Worm (Caenorhabditis elegans): Measurements from ENCODE around the gene K07E1.1.

Gene K07E1.1

ce11 chrII:4557487-4557886 is 6.6 kb downstream of the K07E1.1 start, which contains the start of gene M03A1.3:
Gene M03A1.3, plus strand, starts transcription at chrII:4557787.
- TF ChIP-seq lin-39 (tag; optimal IDR thresholded peaks at IDR 0.05) = no peak
- TF ChIP-seq alr-1 (tag; optimal IDR thresholded peaks at IDR 0.05; ENCODE audit: borderline replicate concordance) = no peak
- TF ChIP-seq unc-86 (tag; optimal IDR thresholded peaks at IDR 0.05) = no peak
- TF ChIP-seq unc-62 (GFP tag; optimal IDR thresholded peaks at IDR 0.05) = no peak

- TF ChIP-seq rnt-1 (tag; optimal IDR thresholded peaks at IDR 0.05) (peak; percentile 10), nhr-20 (tag; optimal IDR thresholded peaks at IDR 0.05) (peak; percentile 19), ceh-88 (GFP tag; IDR thresholded peaks at IDR 0.05) (no peak), lin-14 (GFP tag; optimal IDR thresholded peaks at IDR 0.05) (peak; percentile 26), C04F5.9 (tag; optimal IDR thresholded peaks at IDR 0.05) (no peak), nhr-12 (tag; optimal IDR thresholded peaks at IDR 0.05) (no peak), nhr-71 (tag; optimal IDR thresholded peaks at IDR 0.05) (no peak), blmp-1 (tag; optimal IDR thresholded peaks at IDR 0.05) (peak; percentile 35), snu-23 (GFP tag; optimal IDR thresholded peaks at IDR 0.05) (peak; percentile 4), pax-3 (tag; optimal IDR thresholded peaks at IDR 0.05) (no peak), nhr-85 (tag) (peak; percentile 83), F16B12.6 (tag; optimal IDR thresholded peaks at IDR 0.05) (no peak)
Measured at ce11 chrII:4560068-4560467, 9.2 kb downstream of the K07E1.1 start, which contains the start of gene M03A1.8. Gene M03A1.8, plus strand, starts transcription at chrII:4560336.

ce11 chrII:4562503-4563000 is 11.7 kb downstream of the K07E1.1 start, which contains the start of gene dao-2:
Gene dao-2, plus strand, starts transcription at chrII:4562950.
- TF ChIP-seq efl-1 (optimal IDR thresholded peaks at IDR 0.05) = no peak
- peak in 1 of 2 experiments; percentile 59 for TF ChIP-seq efl-1 (GFP tag; optimal IDR thresholded peaks at IDR 0.05 in 1 of 2)
- peak; percentile 68 for TF ChIP-seq blmp-1 (tag; optimal IDR thresholded peaks at IDR 0.05)
- no peak for TF ChIP-seq ztf-4 (tag; optimal IDR thresholded peaks at IDR 0.05)
- TF ChIP-seq elt-3 (tag; optimal IDR thresholded peaks at IDR 0.05) = peak in 2 of 6 experiments; percentile 50 to 60

- TF ChIP-seq ceh-82 (tag; optimal IDR thresholded peaks at IDR 0.05) = no peak
- TF ChIP-seq elt-2 (tag; optimal IDR thresholded peaks at IDR 0.05) = peak; percentile 39
Measured at ce11 chrII:4565205-4565604, 14.3 kb downstream of the K07E1.1 start.

- TF ChIP-seq nhr-237 (tag; optimal IDR thresholded peaks at IDR 0.05) (no peak), pag-3 (tag; optimal IDR thresholded peaks at IDR 0.05; ENCODE audit: borderline replicate concordance, insufficient read depth) (no peak), unc-30 (tag; optimal IDR thresholded peaks at IDR 0.05) (no peak), egl-27 (tag; optimal IDR thresholded peaks at IDR 0.05) (no peak), lsy-2 (tag; optimal IDR thresholded peaks at IDR 0.05) (no peak), ztf-4 (tag; optimal IDR thresholded peaks at IDR 0.05) (no peak), unc-98 (GFP tag; IDR thresholded peaks at IDR 0.05) (no peak)
Measured at ce11 chrII:4566237-4566636, 15.4 kb downstream of the K07E1.1 start.

ce11 chrII:4571112-4571511 is 20.2 kb downstream of the K07E1.1 start:
- TF ChIP-seq efl-1 (optimal IDR thresholded peaks at IDR 0.05) = no peak
- peak in 1 of 2 experiments; percentile 63 for TF ChIP-seq efl-1 (GFP tag; optimal IDR thresholded peaks at IDR 0.05 in 1 of 2)
- TF ChIP-seq fos-1 (tag; optimal IDR thresholded peaks at IDR 0.05) = no peak
- TF ChIP-seq lin-14 (GFP tag; optimal IDR thresholded peaks at IDR 0.05) = peak; percentile 9
- TF ChIP-seq rnt-1 (tag; optimal IDR thresholded peaks at IDR 0.05) = peak; percentile 20
- TF ChIP-seq blmp-1 (tag; optimal IDR thresholded peaks at IDR 0.05) = peak; percentile 5
- TF ChIP-seq nhr-71 (tag; optimal IDR thresholded peaks at IDR 0.05) = no peak

- TF ChIP-seq efl-1 (optimal IDR thresholded peaks at IDR 0.05) (no peak), efl-1 (GFP tag; optimal IDR thresholded peaks at IDR 0.05 in 1 of 2) (peak in 1 of 2 experiments; percentile 70), alr-1 (tag; optimal IDR thresholded peaks at IDR 0.05; ENCODE audit: borderline replicate concordance) (no peak)
Measured at ce11 chrII:4571868-4572267, 21.0 kb downstream of the K07E1.1 start, which contains the start of gene vab-1. Gene vab-1, plus strand, starts transcription at chrII:4572000.
